Fruit fly (Drosophila melanogaster) whole organism, larva: ENCODE results near the gene ppk23.

ENCODE experiments used
- noc ChIP-seq: fragments of 200-800 bp; sonication (Bioruptor generic); optimal IDR thresholded peaks from 3 replicates; lab custom pipeline; 2019; ENCODE audit warnings: missing biosample characterization, mild to moderate bottlenecking, missing genetic modification characterization, moderate library complexity

The ppk23 gene

dm6 chrX:17538410-17538809 lies 30.6 kb downstream of the ppk23 start:
- TF ChIP-seq noc: no peak

dm6 chrX:17537276-17537675 lies 31.8 kb downstream of the ppk23 start:
- no peak for TF ChIP-seq noc

dm6 chrX:17534321-17534720 lies 34.7 kb downstream of the ppk23 start:
- TF ChIP-seq noc: no peak

dm6 chrX:17532158-17532557 lies 36.9 kb downstream of the ppk23 start:
- no peak for TF ChIP-seq noc

- no peak for TF ChIP-seq noc
Observed at dm6 chrX:17531549-17532131, 37.4 kb downstream of the ppk23 start.

dm6 chrX:17524426-17524825 lies 44.6 kb downstream of the ppk23 start:
- no peak for TF ChIP-seq noc

dm6 chrX:17523559-17523958 lies 45.5 kb downstream of the ppk23 start:
- TF ChIP-seq noc: no peak

- no peak for TF ChIP-seq noc
Observed at dm6 chrX:17522576-17522975, 46.5 kb downstream of the ppk23 start.

dm6 chrX:17520690-17521426 lies 48.2 kb downstream of the ppk23 start:
- no peak for TF ChIP-seq noc

dm6 chrX:17518117-17518689 lies 50.8 kb downstream of the ppk23 start:
- TF ChIP-seq noc: no peak

- TF ChIP-seq noc: no peak
Observed at dm6 chrX:17516714-17517113, 52.3 kb downstream of the ppk23 start.
